Worm (Caenorhabditis elegans) whole organism, L4/young adult: ENCODE results near the gene C33C12.4.

ENCODE experiments used
- W03F9.2 ChIP-seq: fragments of 150-350 bp; optimal IDR thresholded peaks from 2 replicates; lab custom pipeline; 2014; ENCODE audit warnings: missing biosample characterization, missing genetic modification characterization
- dao-5 ChIP-seq: sonication (generic microtip); optimal IDR thresholded peaks from 2 replicates; lab custom pipeline; 2016; ENCODE audit warnings: missing genotype, missing genetic modification characterization, moderate library complexity, missing compliant biosample characterization
- him-1 ChIP-seq: sonication (generic microtip); optimal IDR thresholded peaks from 2 replicates; lab custom pipeline; 2016; ENCODE audit warnings: missing genotype, missing genetic modification reagents, missing genetic modification characterization, missing compliant biosample characterization

Gene C33C12.4

ce11 chrII:2140817-2141216 is 25.5 kb downstream of the C33C12.4 start, which contains the start of gene C40A11.3:
TSS of gene C40A11.3 (plus strand) at chrII:2141117.
- TF ChIP-seq W03F9.2 (tag; lab: Kevin White, UChicago), result no peak
- TF ChIP-seq dao-5 (tag; lab: Kevin White, UChicago), result no peak

DNA sequence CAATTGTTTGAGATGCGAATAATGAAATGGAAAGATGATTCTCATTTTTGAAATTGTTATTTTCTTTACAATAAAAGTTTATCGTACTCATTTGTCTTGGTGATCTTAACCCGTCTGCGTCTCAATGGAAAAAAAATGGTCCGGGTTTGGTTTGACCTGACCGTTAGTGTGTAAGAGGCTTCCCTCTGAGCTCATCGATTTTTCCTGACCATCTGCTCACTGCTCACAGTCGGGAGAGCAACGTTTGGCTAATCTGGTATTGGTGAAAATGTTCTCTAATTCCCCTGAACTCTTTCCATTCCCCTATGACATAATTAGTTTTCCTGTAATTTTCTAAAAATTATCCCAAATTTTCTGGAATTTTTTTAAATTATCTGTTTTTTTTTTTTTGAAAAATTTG is 27.4 kb downstream of the C33C12.4 start:
- no peak for TF ChIP-seq dao-5 (tag; lab: Kevin White, UChicago)
- no peak for TF ChIP-seq him-1
- no peak for TF ChIP-seq W03F9.2 (tag; lab: Kevin White, UChicago)

DNA sequence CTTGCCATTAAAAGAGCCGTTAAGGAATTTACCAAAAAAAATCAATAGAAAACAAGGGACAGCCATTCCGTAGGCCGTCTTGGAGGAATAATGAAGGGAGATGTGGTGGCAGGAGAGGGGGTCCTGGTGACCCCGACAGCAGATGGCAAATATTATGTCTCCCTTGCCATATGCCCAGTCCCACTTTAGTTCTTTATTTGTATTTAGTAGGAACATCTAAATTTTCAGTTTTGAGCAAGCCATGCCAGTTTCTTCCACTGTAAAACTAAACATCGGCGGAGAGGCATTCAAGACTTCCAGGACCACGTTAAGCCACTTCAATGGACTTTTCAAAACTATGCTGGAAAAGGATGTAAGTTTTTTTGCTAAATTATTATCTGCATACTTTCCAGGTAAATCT is 29.0 kb downstream of the C33C12.4 start, which contains the start of gene C40A11.4:
C40A11.4 (plus strand) TSS at position 188 of the 400 bp plus-strand sequence.
- TF ChIP-seq dao-5 (tag; lab: Kevin White, UChicago) (no peak), him-1 (no peak), W03F9.2 (tag; lab: Kevin White, UChicago) (no peak)

ce11 chrII:2135604-2136003 is 30.7 kb downstream of the C33C12.4 start, which contains the start of gene hpo-7:
TSS of gene hpo-7 (minus strand) at chrII:2135704.
- TF ChIP-seq dao-5 (tag; lab: Kevin White, UChicago), result no peak
- TF ChIP-seq him-1, result no peak
- TF ChIP-seq W03F9.2 (tag; lab: Kevin White, UChicago), result no peak

DNA sequence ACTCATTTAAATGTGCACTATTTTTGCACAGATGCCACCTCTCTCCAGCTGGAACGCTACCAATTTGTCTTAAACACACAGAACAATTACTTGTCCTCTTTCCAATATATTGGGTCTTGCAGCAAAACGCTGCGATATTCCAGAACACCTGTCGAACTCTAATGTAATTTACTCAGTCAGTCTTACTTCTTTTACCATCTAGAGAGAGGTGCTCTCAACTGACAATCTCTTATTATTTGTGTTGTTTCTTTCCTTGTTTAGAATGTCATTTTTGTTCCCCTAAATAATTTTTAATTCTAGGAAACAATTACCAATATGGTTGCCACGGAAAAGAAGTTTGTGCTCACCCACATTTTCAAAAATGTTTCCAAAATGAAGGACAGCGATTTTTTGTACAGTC is 35.5 kb downstream of the C33C12.4 start, which contains the start of gene sdz-28:
sdz-28 (plus strand) TSS at position 301 of the 400 bp plus-strand sequence.
- TF ChIP-seq him-1 (no peak), W03F9.2 (tag; lab: Kevin White, UChicago) (no peak), dao-5 (tag; lab: Kevin White, UChicago) (no peak)

ce11 chrII:2122762-2123161 is 43.5 kb downstream of the C33C12.4 start:
- TF ChIP-seq dao-5 (tag; lab: Kevin White, UChicago) (no peak), W03F9.2 (tag; lab: Kevin White, UChicago) (no peak), him-1 (no peak)

ce11 chrII:2122091-2122490 is 44.2 kb downstream of the C33C12.4 start, which contains the start of gene math-37:
TSS of gene math-37 (minus strand) at chrII:2122191.
- no peak for TF ChIP-seq W03F9.2 (tag; lab: Kevin White, UChicago)

DNA sequence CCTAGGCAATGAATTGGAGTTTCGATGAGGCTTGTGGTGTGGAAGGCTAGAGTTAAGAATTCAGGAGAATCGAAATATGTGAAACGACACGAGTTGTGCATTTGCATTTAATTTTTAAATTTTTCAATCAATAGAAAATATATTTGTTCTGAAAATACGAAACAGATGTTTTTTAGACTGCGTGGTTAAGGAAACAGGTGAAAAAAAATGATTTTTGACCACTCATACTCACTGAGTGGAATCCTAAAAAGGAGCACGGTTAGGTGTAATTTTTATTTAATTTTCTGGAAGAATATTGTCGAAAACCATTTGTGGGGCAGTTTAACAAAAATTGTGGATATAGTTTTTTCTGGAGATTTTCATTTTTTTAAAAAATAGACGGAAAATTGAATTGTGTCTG is 49.5 kb downstream of the C33C12.4 start, which contains the start of gene srh-195:
srh-195 (minus strand) TSS at position 101 of the 400 bp plus-strand sequence.
- TF ChIP-seq W03F9.2 (tag; lab: Kevin White, UChicago) (no peak), him-1 (no peak), dao-5 (tag; lab: Kevin White, UChicago) (no peak)
